Worm (Caenorhabditis elegans) whole organism, L3 larva: ENCODE results near the gene C01B10.7.
A peak's percentile ranks its signal among the peaks of the same experiment; 100 is the strongest.

Experiments
- R02D3.7 ChIP-seq: fragments of 150-350 bp; optimal IDR thresholded peaks from 2 replicates; lab custom pipeline; 2014; ENCODE audit warnings: missing biosample characterization, missing genetic modification characterization
- ZK546.5 ChIP-seq: sonication (generic microtip); optimal IDR thresholded peaks from 2 replicates; lab custom pipeline; 2017; ENCODE audit warnings: missing biosample characterization, missing genetic modification characterization
- aly-2 ChIP-seq: fragments of 150-350 bp; optimal IDR thresholded peaks from 2 replicates; lab custom pipeline; 2014; ENCODE audit warnings: missing biosample characterization, missing genetic modification characterization
- ama-1 ChIP-seq: fragments of 150-350 bp; optimal IDR thresholded peaks from 2 replicates; lab custom pipeline; 2018
- ceh-16 ChIP-seq: sonication (generic microtip); optimal IDR thresholded peaks from 2 replicates; lab custom pipeline; 2017; ENCODE audit warnings: missing biosample characterization, missing genetic modification characterization
- ceh-9 ChIP-seq: sonication (generic microtip); optimal IDR thresholded peaks from 2 replicates; lab custom pipeline; 2018; ENCODE audit warnings: missing biosample characterization, missing genetic modification characterization
- daf-12 ChIP-seq: fragments of 150-350 bp; optimal IDR thresholded peaks from 2 replicates; lab custom pipeline; 2014; ENCODE audit warnings: missing biosample characterization, missing genetic modification reagents, missing genetic modification characterization
- egl-27 ChIP-seq: sonication (generic microtip); optimal IDR thresholded peaks from 4 replicates; lab custom pipeline; 2017; ENCODE audit warnings: missing biosample characterization, missing genetic modification reagents, missing genetic modification characterization
- elt-1 ChIP-seq: fragments of 150-350 bp; optimal IDR thresholded peaks from 2 replicates; lab custom pipeline; 2014; ENCODE audit warnings: missing biosample characterization, missing genetic modification characterization
- elt-2 ChIP-seq: sonication (generic microtip); optimal IDR thresholded peaks from 2 replicates; lab custom pipeline; 2016; ENCODE audit warnings: missing genetic modification reagents, mild to moderate bottlenecking, missing genetic modification characterization, missing compliant biosample characterization
- elt-3 ChIP-seq, 3 experiments: fragments of 150-350 bp in 1 of 3; sonication (generic microtip) in 2 of 3; optimal IDR thresholded peaks; 2 replicates in 2 of 3; 4 replicates in 1 of 3; lab custom pipeline; 2014 to 2017; ENCODE audit warnings: missing biosample characterization in 3 of 3, missing genetic modification characterization in 3 of 3
- eor-1 ChIP-seq, 2 experiments: fragments of 150-350 bp; optimal IDR thresholded peaks; 2 replicates each; lab custom pipeline; 2014 to 2018; ENCODE audit warnings: missing biosample characterization in 2 of 2, missing genetic modification characterization in 2 of 2
- fkh-10 ChIP-seq: sonication (generic microtip); optimal IDR thresholded peaks from 2 replicates; lab custom pipeline; 2017; ENCODE audit warnings: missing biosample characterization, missing genetic modification reagents, missing genetic modification characterization
- fos-1 ChIP-seq: fragments of 150-350 bp; optimal IDR thresholded peaks from 2 replicates; lab custom pipeline; 2014; ENCODE audit warnings: missing biosample characterization, missing genetic modification characterization
- hmg-11 ChIP-seq: sonication (generic microtip); optimal IDR thresholded peaks from 2 replicates; lab custom pipeline; 2016; ENCODE audit warnings: missing genetic modification characterization, missing compliant biosample characterization
- jun-1 ChIP-seq: fragments of 150-350 bp; optimal IDR thresholded peaks from 2 replicates; lab custom pipeline; 2014; ENCODE audit warnings: missing biosample characterization, missing genetic modification reagents, missing genetic modification characterization
- lin-15B ChIP-seq: fragments of 150-350 bp; optimal IDR thresholded peaks from 2 replicates; lab custom pipeline; 2014; ENCODE audit warnings: missing biosample characterization, missing genetic modification characterization
- lin-39 ChIP-seq: fragments of 150-350 bp; optimal IDR thresholded peaks from 2 replicates; lab custom pipeline; 2018; ENCODE audit warnings: missing biosample characterization, missing genetic modification reagents, missing genetic modification characterization
- lsy-12 ChIP-seq: sonication (generic microtip); optimal IDR thresholded peaks from 2 replicates; lab custom pipeline; 2016; ENCODE audit warnings: mild to moderate bottlenecking, missing genetic modification characterization, missing compliant biosample characterization
- mdl-1 ChIP-seq: fragments of 150-350 bp; optimal IDR thresholded peaks from 2 replicates; lab custom pipeline; 2014; ENCODE audit warnings: missing biosample characterization, missing genetic modification characterization
- mml-1 ChIP-seq: fragments of 150-350 bp; sonication (generic microtip); optimal IDR thresholded peaks from 3 replicates; lab custom pipeline; 2014; ENCODE audit warnings: missing biosample characterization, missing genetic modification characterization
- nfya-1 ChIP-seq: sonication (generic microtip); optimal IDR thresholded peaks from 2 replicates; lab custom pipeline; 2017; ENCODE audit warnings: missing genetic modification characterization, mild to moderate bottlenecking, missing compliant biosample characterization, antibody characterized with exemption, moderate library complexity; ENCODE audit not compliant: insufficient read depth
- nhr-11 ChIP-seq: fragments of 150-350 bp; optimal IDR thresholded peaks from 2 replicates; lab custom pipeline; 2014; ENCODE audit warnings: missing biosample characterization, missing genetic modification characterization
- nhr-12 ChIP-seq: fragments of 150-350 bp; optimal IDR thresholded peaks from 2 replicates; lab custom pipeline; 2014; ENCODE audit warnings: missing biosample characterization, missing genetic modification characterization
- nhr-23 ChIP-seq: fragments of 150-350 bp; optimal IDR thresholded peaks from 2 replicates; lab custom pipeline; 2014; ENCODE audit warnings: missing biosample characterization, missing genetic modification reagents, missing genetic modification characterization
- nhr-237 ChIP-seq: fragments of 150-350 bp; optimal IDR thresholded peaks from 2 replicates; lab custom pipeline; 2014; ENCODE audit warnings: missing biosample characterization, missing genetic modification characterization
- nhr-25 ChIP-seq: sonication (generic microtip); optimal IDR thresholded peaks from 2 replicates; lab custom pipeline; 2017; ENCODE audit warnings: missing biosample characterization, missing genetic modification characterization
- pha-4 ChIP-seq: fragments of 150-350 bp; optimal IDR thresholded peaks from 2 replicates; lab custom pipeline; 2014; ENCODE audit warnings: missing biosample characterization, missing genetic modification reagents, missing genetic modification characterization
- sea-2 ChIP-seq: fragments of 150-350 bp; sonication (generic microtip); optimal IDR thresholded peaks from 4 replicates; lab custom pipeline; 2014; ENCODE audit warnings: missing biosample characterization, missing genetic modification reagents, missing genetic modification characterization
- skn-1 ChIP-seq: fragments of 150-350 bp; optimal IDR thresholded peaks from 2 replicates; lab custom pipeline; 2014; ENCODE audit warnings: missing biosample characterization, missing genetic modification characterization
- snpc-4 ChIP-seq: fragments of 150-350 bp; optimal IDR thresholded peaks from 2 replicates; lab custom pipeline; 2014; ENCODE audit warnings: missing biosample characterization, missing genetic modification characterization
- unc-62 ChIP-seq: fragments of 150-350 bp; sonication (generic microtip); optimal IDR thresholded peaks from 4 replicates; lab custom pipeline; 2014; ENCODE audit warnings: missing biosample characterization, missing genetic modification reagents, missing genetic modification characterization
- ztf-11 ChIP-seq: fragments of 150-350 bp; optimal IDR thresholded peaks from 2 replicates; lab custom pipeline; 2014; ENCODE audit warnings: missing biosample characterization, missing genetic modification characterization
- ztf-4 ChIP-seq: fragments of 150-350 bp; optimal IDR thresholded peaks from 2 replicates; lab custom pipeline; 2014; ENCODE audit warnings: missing biosample characterization, missing genetic modification characterization

The C01B10.7 gene

ce11 chrIV:6605863-6606262 lies 32.5 kb upstream of the C01B10.7 start, which contains the start of gene nstp-2:
Gene nstp-2, minus strand, starts transcription at chrIV:6606188.
- TF ChIP-seq skn-1 (no peak), elt-3 (tag; optimal IDR thresholded peaks at IDR 0.05; lab: Kevin White, UChicago) (no peak), elt-1 (tag; lab: Kevin White, UChicago) (no peak), sea-2 (no peak), jun-1 (tag; lab: Kevin White, UChicago) (no peak), lin-15B (tag; lab: Kevin White, UChicago) (no peak), mml-1 (tag; lab: Kevin White, UChicago) (no peak), ztf-11 (tag; lab: Kevin White, UChicago) (no peak), lin-39 (tag; lab: Kevin White, UChicago) (no peak), ZK546.5 (tag; lab: Kevin White, UChicago) (no peak), nfya-1 (tag; lab: Kevin White, UChicago) (no peak), ceh-9 (tag; lab: Kevin White, UChicago) (no peak), elt-2 (tag; lab: Kevin White, UChicago) (no peak), unc-62 (no peak), lsy-12 (tag; lab: Kevin White, UChicago) (no peak), eor-1 (tag; optimal IDR thresholded peaks at IDR 0.05; lab: Kevin White, UChicago) (no peak), ama-1 (lab: Kevin White, UChicago) (no peak)

ce11 chrIV:6606587-6606986 lies 31.8 kb upstream of the C01B10.7 start:
- TF ChIP-seq daf-12 (tag; lab: Kevin White, UChicago) (no peak), nhr-12 (tag; lab: Kevin White, UChicago) (no peak), nhr-25 (peak; percentile 3), snpc-4 (tag; lab: Kevin White, UChicago) (no peak), pha-4 (tag; lab: Kevin White, UChicago) (peak; percentile 38), ama-1 (lab: Kevin White, UChicago) (peak; percentile 14), skn-1 (no peak)

DNA sequence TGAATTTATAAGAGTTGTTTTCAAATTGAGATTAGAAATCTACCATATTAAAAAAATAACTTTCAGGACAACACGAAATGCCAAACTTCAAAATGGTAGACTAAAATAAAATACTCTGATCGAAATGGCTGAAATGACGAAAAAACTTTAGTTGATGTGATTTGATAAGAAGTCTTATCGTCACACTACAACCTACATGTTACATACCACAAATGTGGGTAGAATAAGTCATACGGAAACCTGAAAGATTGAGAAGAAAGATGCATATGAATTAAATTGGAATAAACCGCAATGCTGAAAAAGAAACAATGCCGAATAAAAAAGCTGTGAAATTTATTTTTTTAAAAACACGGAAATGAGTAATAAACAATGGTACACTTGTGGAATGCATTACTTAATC lies 31.3 kb upstream of the C01B10.7 start:
- TF ChIP-seq mdl-1 (tag; lab: Kevin White, UChicago): no peak
- TF ChIP-seq elt-2 (tag; lab: Kevin White, UChicago): peak; percentile 56

ce11 chrIV:6613296-6613695 lies 25.1 kb upstream of the C01B10.7 start, which contains the start of gene drh-1:
Gene drh-1, minus strand, starts transcription at chrIV:6613353.
- no peak for TF ChIP-seq ztf-4 (tag; lab: Kevin White, UChicago)
- TF ChIP-seq nhr-12 (tag; lab: Kevin White, UChicago): no peak
- TF ChIP-seq hmg-11 (tag; lab: Kevin White, UChicago): peak; percentile 23
- no peak for TF ChIP-seq eor-1 (tag; optimal IDR thresholded peaks at IDR 0.05; lab: Kevin White, UChicago)
- TF ChIP-seq fos-1 (tag; lab: Kevin White, UChicago): no peak
- TF ChIP-seq nhr-237 (tag; lab: Kevin White, UChicago): no peak
- peak; percentile 22 for TF ChIP-seq elt-2 (tag; lab: Kevin White, UChicago)
- TF ChIP-seq pha-4 (tag; lab: Kevin White, UChicago): peak; percentile 63
- TF ChIP-seq egl-27 (tag; lab: Kevin White, UChicago): no peak
- no peak for TF ChIP-seq elt-3 (tag; optimal IDR thresholded peaks at IDR 0.05; lab: Kevin White, UChicago)
- no peak for TF ChIP-seq nhr-11 (tag; lab: Kevin White, UChicago)
- TF ChIP-seq ceh-9 (tag; lab: Kevin White, UChicago): no peak
- TF ChIP-seq R02D3.7 (tag; lab: Kevin White, UChicago): no peak
- no peak for TF ChIP-seq fkh-10
- no peak for TF ChIP-seq lin-15B (tag; lab: Kevin White, UChicago)
- TF ChIP-seq nfya-1 (tag; lab: Kevin White, UChicago): peak; percentile 44
- no peak for TF ChIP-seq lin-39 (tag; lab: Kevin White, UChicago)
- no peak for TF ChIP-seq nhr-23 (tag; lab: Kevin White, UChicago)
- no peak for TF ChIP-seq aly-2 (tag; lab: Kevin White, UChicago)
- TF ChIP-seq lsy-12 (tag; lab: Kevin White, UChicago): no peak
- peak; percentile 12 for TF ChIP-seq ama-1 (lab: Kevin White, UChicago)
- no peak for TF ChIP-seq mml-1 (tag; lab: Kevin White, UChicago)
- TF ChIP-seq ceh-16 (tag; lab: Kevin White, UChicago): no peak

- TF ChIP-seq pha-4 (tag; lab: Kevin White, UChicago) (peak; percentile 19), elt-2 (tag; lab: Kevin White, UChicago) (peak; percentile 29), skn-1 (no peak), ZK546.5 (tag; lab: Kevin White, UChicago) (no peak), nfya-1 (tag; lab: Kevin White, UChicago) (peak; percentile 8)
- TF ChIP-seq, all 47 proteins: peak for 3
Measured at ce11 chrIV:6618607-6619006, 19.7 kb upstream of the C01B10.7 start.
